Worm (Caenorhabditis elegans): ENCODE results near the gene mrpl-42.

DNA sequence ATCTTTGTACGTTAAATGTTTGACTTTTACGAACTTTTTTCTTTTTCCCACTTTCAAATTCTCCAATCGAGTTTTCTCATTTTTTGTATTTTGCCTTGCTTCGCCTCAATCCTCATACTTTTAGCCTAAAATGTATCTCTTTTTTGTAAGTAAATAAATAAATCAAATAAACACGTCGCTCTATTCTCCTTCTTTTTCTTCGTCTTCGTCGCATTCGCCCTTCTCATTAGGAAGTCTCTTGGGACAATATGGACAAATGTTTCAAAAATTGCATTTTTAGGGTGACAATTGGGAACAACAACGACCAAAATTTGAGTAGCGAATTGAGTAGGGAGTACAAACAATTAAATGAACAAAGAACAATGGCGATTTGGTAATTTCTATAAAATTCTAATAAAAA lies 2.2 kb downstream of the mrpl-42 start:
- TF ChIP-seq mxl-3 (GFP tag; optimal IDR thresholded peaks at IDR 0.05) (no peak), unc-130 (GFP tag; optimal IDR thresholded peaks at IDR 0.05) (no peak)

Measured in whole organism, L4 larva.